Worm (Caenorhabditis elegans) whole organism, midembryonic: ENCODE data around the gene Y77E11A.12.

Source experiments
- T22C8.4 ChIP-seq: fragments of 200-800 bp; sonication (Bioruptor generic); IDR thresholded peaks from 2 replicates; pipeline ENCODE4 v1.3.6; 2022; ENCODE audit warnings: missing genetic modification characterization, missing compliant biosample characterization
- flt-1 ChIP-seq: fragments of 200-800 bp; sonication (Bioruptor generic); IDR thresholded peaks from 2 replicates; pipeline ENCODE4 v1.3.6; 2022; ENCODE audit warnings: missing genetic modification characterization, missing compliant biosample characterization
- klf-2 ChIP-seq: fragments of 200-800 bp; sonication (Bioruptor generic); conservative IDR thresholded peaks from 2 replicates; pipeline ENCODE4 v1.3.6; 2022; ENCODE audit warnings: missing genetic modification reagents, missing genetic modification characterization, missing compliant biosample characterization
- tab-1 ChIP-seq: fragments of 200-800 bp; sonication (Bioruptor generic); IDR thresholded peaks from 2 replicates; pipeline ENCODE4 v1.3.6; 2022; ENCODE audit warnings: missing genetic modification characterization, missing compliant biosample characterization
- ztf-23 ChIP-seq: fragments of 200-800 bp; sonication (Bioruptor generic); IDR thresholded peaks from 2 replicates; pipeline ENCODE4 v1.3.6; 2022; ENCODE audit warnings: missing genetic modification reagents, missing genetic modification characterization, missing compliant biosample characterization
- ztf-29 ChIP-seq: fragments of 200-800 bp; sonication (Bioruptor generic); IDR thresholded peaks from 2 replicates; pipeline ENCODE4 v1.3.6; 2022; ENCODE audit warnings: missing genetic modification reagents, missing genetic modification characterization, missing compliant biosample characterization

- no peak for TF ChIP-seq ztf-23 (GFP tag; lab: Robert Waterston, UW)
- TF ChIP-seq flt-1 (GFP tag; lab: Robert Waterston, UW): no peak
- TF ChIP-seq T22C8.4: peak; percentile 35; the same call in 1 of the 2 replicates
- TF ChIP-seq tab-1 (GFP tag; lab: Robert Waterston, UW): no peak
- no peak for TF ChIP-seq ztf-29 (GFP tag; lab: Robert Waterston, UW)
- TF ChIP-seq klf-2 (GFP tag; lab: Robert Waterston, UW): no peak
Observed at ce11 chrIV:1443997-1444678, 30.8 kb downstream of the Y77E11A.12 start.
